Fruit fly (Drosophila melanogaster): ENCODE measurements around the gene CG14102.

Gene CG14102

dm6 chr3L:19813075-19813903 lies 12.2 kb upstream of the CG14102 start, which contains the start of gene Cyp305a1:
Gene Cyp305a1, minus strand, starts transcription at chr3L:19813339.
- 0 out of 2 replicates have a peak, but pooled peaks have one; percentile 11 for TF ChIP-seq CG32121 (GFP tag; IDR thresholded peaks at IDR 0.05)
- TF ChIP-seq CG8301 (tag; optimal IDR thresholded peaks at IDR 0.05), result no peak

- TF ChIP-seq CG13204 (GFP tag; optimal IDR thresholded peaks at IDR 0.05), result no peak
- TF ChIP-seq CG34367 (tag; optimal IDR thresholded peaks at IDR 0.05), result no peak
Measured at dm6 chr3L:19812491-19812890, 11.4 kb upstream of the CG14102 start.

dm6 chr3L:19807521-19807920 lies 6.4 kb upstream of the CG14102 start:
- no peak for TF ChIP-seq CG10348 (GFP tag; IDR thresholded peaks at IDR 0.05)

dm6 chr3L:19807103-19807502 lies 6.0 kb upstream of the CG14102 start, which contains the start of the genes CG14104 and Kap-alpha1:
Gene CG14104, minus strand, starts transcription at chr3L:19807199.
Gene Kap-alpha1, plus strand, starts transcription at chr3L:19807232.
- TF ChIP-seq EcR (GFP tag; optimal IDR thresholded peaks at IDR 0.05) (peak; percentile 33), CG9948 (tag; optimal IDR thresholded peaks at IDR 0.05) (no peak), D1 (tag; optimal IDR thresholded peaks at IDR 0.05) (no peak)

dm6 chr3L:19805895-19806294 lies 4.8 kb upstream of the CG14102 start, which contains the start of gene CG34116:
Gene CG34116, minus strand, starts transcription at chr3L:19806036.
- TF ChIP-seq Pif1B (GFP tag; optimal IDR thresholded peaks at IDR 0.05), result no peak

dm6 chr3L:19804908-19805307 lies 3.8 kb upstream of the CG14102 start, which contains the start of the genes TORIP and Ccdc58:
Gene TORIP, minus strand, starts transcription at chr3L:19805080.
Gene Ccdc58, plus strand, starts transcription at chr3L:19805181.
- no peak for TF ChIP-seq CG13204 (GFP tag; optimal IDR thresholded peaks at IDR 0.05)
- TF ChIP-seq CG17806 (tag; optimal IDR thresholded peaks at IDR 0.05), result no peak
- no peak for TF ChIP-seq gl (tag; optimal IDR thresholded peaks at IDR 0.05)
- no peak for TF ChIP-seq fd96Ca (GFP tag; IDR thresholded peaks at IDR 0.05)
- TF ChIP-seq CG4496 (GFP tag; IDR thresholded peaks at IDR 0.05), result no peak
- no peak for TF ChIP-seq Snoo (tag; optimal IDR thresholded peaks at IDR 0.05)
- TF ChIP-seq Pif1B (GFP tag; optimal IDR thresholded peaks at IDR 0.05), result no peak
- TF ChIP-seq EcR (GFP tag; optimal IDR thresholded peaks at IDR 0.05), result no peak
- no peak for TF ChIP-seq CG32121 (GFP tag; IDR thresholded peaks at IDR 0.05)
- no peak for TF ChIP-seq CG15710 (tag; optimal IDR thresholded peaks at IDR 0.05)
- no peak for TF ChIP-seq CG8159 (tag; optimal IDR thresholded peaks at IDR 0.05)
- no peak for TF ChIP-seq CG14655 (GFP tag; optimal IDR thresholded peaks at IDR 0.05)
- TF ChIP-seq CG34367 (tag; optimal IDR thresholded peaks at IDR 0.05), result no peak
- no peak for TF ChIP-seq CG10348 (GFP tag; IDR thresholded peaks at IDR 0.05)
- TF ChIP-seq D1 (tag; optimal IDR thresholded peaks at IDR 0.05), result no peak
- no peak for TF ChIP-seq rn (GFP tag; IDR thresholded peaks at IDR 0.05)
- no peak for TF ChIP-seq Ets98B (GFP tag; IDR thresholded peaks at IDR 0.05)
- no peak for TF ChIP-seq CG9948 (tag; optimal IDR thresholded peaks at IDR 0.05)
- TF ChIP-seq Pif1A (GFP tag; optimal IDR thresholded peaks at IDR 0.05), result no peak
- no peak for TF ChIP-seq CG8301 (tag; optimal IDR thresholded peaks at IDR 0.05)

dm6 chr3L:19798978-19799377 lies 2.1 kb downstream of the CG14102 start, which contains the start of gene Ir76a:
Gene Ir76a, plus strand, starts transcription at chr3L:19799278.
- TF ChIP-seq CG13204 (GFP tag; optimal IDR thresholded peaks at IDR 0.05) (no peak), CG4496 (GFP tag; IDR thresholded peaks at IDR 0.05) (no peak), CG32121 (GFP tag; IDR thresholded peaks at IDR 0.05) (no peak), D1 (tag; optimal IDR thresholded peaks at IDR 0.05) (no peak), CG10348 (GFP tag; IDR thresholded peaks at IDR 0.05) (no peak), CG17806 (tag; optimal IDR thresholded peaks at IDR 0.05) (no peak), Snoo (tag; optimal IDR thresholded peaks at IDR 0.05) (no peak), EcR (GFP tag; optimal IDR thresholded peaks at IDR 0.05) (no peak), CG8301 (tag; optimal IDR thresholded peaks at IDR 0.05) (no peak), Pif1B (GFP tag; optimal IDR thresholded peaks at IDR 0.05) (no peak), Pif1A (GFP tag; optimal IDR thresholded peaks at IDR 0.05) (no peak), fd96Ca (GFP tag; IDR thresholded peaks at IDR 0.05) (no peak), gl (tag; optimal IDR thresholded peaks at IDR 0.05) (no peak), CG34367 (tag; optimal IDR thresholded peaks at IDR 0.05) (no peak), CG15710 (tag; optimal IDR thresholded peaks at IDR 0.05) (no peak), Ets98B (GFP tag; IDR thresholded peaks at IDR 0.05) (no peak)

Measured in whole organism, pupa.